Worm (Caenorhabditis elegans) whole organism, midembryonic: ENCODE data around the gene unc-86.

Source experiments
- flt-1 ChIP-seq: fragments of 200-800 bp; sonication (Bioruptor generic); IDR thresholded peaks from 2 replicates; pipeline ENCODE4 v1.3.6; 2022; ENCODE audit warnings: missing genetic modification characterization, missing compliant biosample characterization
- tab-1 ChIP-seq: fragments of 200-800 bp; sonication (Bioruptor generic); IDR thresholded peaks from 2 replicates; pipeline ENCODE4 v1.3.6; 2022; ENCODE audit warnings: missing genetic modification characterization, missing compliant biosample characterization
- ztf-23 ChIP-seq: fragments of 200-800 bp; sonication (Bioruptor generic); IDR thresholded peaks from 2 replicates; pipeline ENCODE4 v1.3.6; 2022; ENCODE audit warnings: missing genetic modification reagents, missing genetic modification characterization, missing compliant biosample characterization

DNA sequence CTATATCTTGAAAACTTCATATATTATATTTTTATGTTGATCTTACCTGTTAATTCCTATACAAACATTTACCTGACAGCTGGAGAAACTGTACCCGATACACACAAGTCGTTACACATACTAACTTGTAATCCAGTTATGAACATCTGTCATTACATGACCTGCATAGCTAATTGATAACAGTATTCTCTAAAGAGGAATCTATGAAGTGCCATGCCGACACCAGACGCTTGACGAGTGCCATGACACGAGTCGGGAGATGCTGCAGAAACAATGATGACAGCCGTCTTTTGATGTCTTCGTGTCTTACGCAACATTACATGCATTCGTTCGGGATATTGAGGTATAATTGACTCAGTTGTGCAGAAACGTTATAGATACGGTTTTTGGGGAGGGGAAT is 3.9 kb upstream of the unc-86 start:
- TF ChIP-seq flt-1 (GFP tag; lab: Robert Waterston, UW) (no peak), tab-1 (no peak), ztf-23 (no peak)
